Fruit fly (Drosophila melanogaster): ENCODE data around the gene ppl.

- TF ChIP-seq fru (GFP tag; optimal IDR thresholded peaks at IDR 0.05) (no peak), h (GFP tag; optimal IDR thresholded peaks at IDR 0.05) (no peak), psq (GFP tag; optimal IDR thresholded peaks at IDR 0.05) (no peak), pan (optimal IDR thresholded peaks at IDR 0.05) (no peak), Abd-B (GFP tag; optimal IDR thresholded peaks at IDR 0.05) (no peak), br (GFP tag; optimal IDR thresholded peaks at IDR 0.05) (no peak), Myc (optimal IDR thresholded peaks at IDR 0.05) (no peak), dmrt93B (GFP tag; optimal IDR thresholded peaks at IDR 0.05) (no peak), Dfd (GFP tag; optimal IDR thresholded peaks at IDR 0.05) (peak; percentile 21), rgr (GFP tag; optimal IDR thresholded peaks at IDR 0.05) (no peak), Hr78 (GFP tag; optimal IDR thresholded peaks at IDR 0.05) (no peak), dsf (GFP tag; optimal IDR thresholded peaks at IDR 0.05; ENCODE audit: borderline replicate concordance) (no peak), Hr83 (GFP tag; optimal IDR thresholded peaks at IDR 0.05; ENCODE audit: poor library complexity, severe bottlenecking) (no peak), usp (GFP tag; optimal IDR thresholded peaks at IDR 0.05) (no peak)
These were observed 44.3 kb downstream of the ppl start for dm6 chr3L:21236959-21237551.

All from whole organism, wandering third instar larva.